Worm (Caenorhabditis elegans) whole organism, L2 larva: ENCODE data around the gene F22F7.4.

Source experiments
- ama-1 ChIP-seq: fragments of 150-350 bp; optimal IDR thresholded peaks from 2 replicates; lab custom pipeline; 2018; ENCODE audit warnings: inconsistent platforms
- ceh-82 ChIP-seq: fragments of 150-350 bp; optimal IDR thresholded peaks from 2 replicates; lab custom pipeline; 2014; ENCODE audit warnings: missing biosample characterization, missing genetic modification characterization
- elt-3 ChIP-seq: sonication (generic microtip); optimal IDR thresholded peaks from 2 replicates; lab custom pipeline; 2017; ENCODE audit warnings: missing biosample characterization, missing genetic modification characterization
- lin-39 ChIP-seq: fragments of 150-350 bp; optimal IDR thresholded peaks from 2 replicates; lab custom pipeline; 2014; ENCODE audit warnings: missing biosample characterization, missing genetic modification reagents, missing genetic modification characterization
- lsy-2 ChIP-seq, 2 experiments: fragments of 150-350 bp in 1 of 2; sonication (generic microtip) in 1 of 2; optimal IDR thresholded peaks; 2 replicates each; lab custom pipeline; 2014 to 2017; ENCODE audit warnings: missing biosample characterization in 2 of 2, missing genetic modification characterization in 2 of 2
- mbf-1 ChIP-seq: sonication (generic microtip); optimal IDR thresholded peaks from 2 replicates; lab custom pipeline; 2017; ENCODE audit warnings: missing biosample characterization, missing genetic modification characterization
- mdl-1 ChIP-seq, 2 experiments: fragments of 150-350 bp in 1 of 2; sonication (generic microtip) in 1 of 2; optimal IDR thresholded peaks; 2 replicates each; lab custom pipeline; 2017; ENCODE audit warnings: missing biosample characterization in 2 of 2, missing genetic modification characterization in 2 of 2
- nhr-12 ChIP-seq: fragments of 150-350 bp; optimal IDR thresholded peaks from 2 replicates; lab custom pipeline; 2014; ENCODE audit warnings: missing biosample characterization, missing genetic modification characterization
- nhr-21 ChIP-seq: fragments of 150-350 bp; optimal IDR thresholded peaks from 2 replicates; lab custom pipeline; 2014; ENCODE audit warnings: missing biosample characterization, missing genetic modification characterization
- nhr-25 ChIP-seq: fragments of 150-350 bp; sonication (generic microtip); optimal IDR thresholded peaks from 3 replicates; lab custom pipeline; 2014; ENCODE audit warnings: missing biosample characterization, missing genetic modification characterization
- skn-1 ChIP-seq: sonication (generic microtip); optimal IDR thresholded peaks from 2 replicates; lab custom pipeline; 2017; ENCODE audit warnings: missing biosample characterization, missing genetic modification characterization
- snpc-4 ChIP-seq: fragments of 150-350 bp; optimal IDR thresholded peaks from 2 replicates; lab custom pipeline; 2014; ENCODE audit warnings: missing biosample characterization, missing genetic modification characterization
- unc-62 ChIP-seq: fragments of 150-350 bp; optimal IDR thresholded peaks from 2 replicates; lab custom pipeline; 2014; ENCODE audit warnings: missing biosample characterization, missing genetic modification reagents, missing genetic modification characterization
- ztf-11 ChIP-seq: sonication (generic microtip); optimal IDR thresholded peaks from 2 replicates; lab custom pipeline; 2017; ENCODE audit warnings: missing biosample characterization, missing genetic modification characterization

DNA sequence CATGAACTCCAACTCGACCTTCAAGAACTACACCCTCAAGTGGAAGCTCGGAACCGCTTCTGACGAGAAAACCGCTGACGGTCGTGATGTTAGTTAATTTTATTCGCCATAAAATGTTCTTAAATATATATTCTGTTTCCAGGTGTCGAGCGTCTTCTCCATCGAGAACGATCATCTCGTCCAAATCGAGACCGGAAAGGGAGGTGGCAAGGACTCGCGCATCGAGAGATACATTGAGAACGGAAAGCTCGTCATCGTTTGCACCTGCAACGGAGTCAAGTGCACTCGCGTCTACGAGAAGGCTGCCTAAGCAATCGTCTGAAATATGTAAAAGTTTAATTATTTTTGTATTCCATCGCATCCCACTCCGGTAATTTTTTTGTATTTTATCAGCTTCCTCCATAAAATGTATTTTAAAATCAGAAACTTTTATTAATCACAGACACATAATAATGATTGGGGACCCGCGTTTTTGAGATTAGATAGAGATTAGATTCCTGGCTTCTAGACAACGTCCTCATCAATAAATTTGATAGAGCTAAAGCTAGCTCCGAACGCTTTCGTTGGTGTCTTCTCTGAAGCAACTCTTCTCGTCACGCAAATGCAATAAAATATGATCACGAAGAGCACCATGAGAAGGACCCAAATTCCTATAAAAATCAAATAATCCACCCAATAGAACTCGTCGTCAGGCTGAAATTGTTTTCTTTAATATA is 37.0 kb downstream of the F22F7.4 start:
- TF ChIP-seq nhr-21 (tag; lab: Kevin White, UChicago) = no peak
- TF ChIP-seq lin-39 (tag; lab: Kevin White, UChicago) = no peak
- TF ChIP-seq mbf-1 (tag; lab: Kevin White, UChicago) = no peak
- no peak for TF ChIP-seq ceh-82 (tag; lab: Kevin White, UChicago)
- no peak for TF ChIP-seq nhr-12 (tag; lab: Kevin White, UChicago)
- no peak for TF ChIP-seq ama-1 (lab: Kevin White, UChicago)
- no peak for TF ChIP-seq skn-1 (tag; lab: Kevin White, UChicago)
- TF ChIP-seq snpc-4 (tag; lab: Kevin White, UChicago) = no peak
- TF ChIP-seq mdl-1 (tag; optimal IDR thresholded peaks at IDR 0.05; lab: Kevin White, UChicago) = no peak
- no peak for TF ChIP-seq ztf-11 (tag; lab: Kevin White, UChicago)
- no peak for TF ChIP-seq lsy-2 (tag; optimal IDR thresholded peaks at IDR 0.05; lab: Kevin White, UChicago)
- no peak for TF ChIP-seq elt-3 (tag; lab: Kevin White, UChicago)
- no peak for TF ChIP-seq unc-62 (GFP tag; lab: Kevin White, UChicago)
- TF ChIP-seq nhr-25 (tag; lab: Kevin White, UChicago) = no peak
